Worm (Caenorhabditis elegans) whole organism, young adult: ENCODE results near the gene cpr-4.

ENCODE experiments used
- B0035.1 ChIP-seq: sonication (generic microtip); optimal IDR thresholded peaks from 2 replicates; lab custom pipeline; 2016; ENCODE audit warnings: missing genetic modification characterization, mild to moderate bottlenecking, missing compliant biosample characterization, missing genotype, missing genetic modification reagents
- B0336.3 ChIP-seq: fragments of 200-800 bp; sonication (Bioruptor generic); IDR thresholded peaks from 2 replicates; pipeline ENCODE4 v1.3.6; 2022; ENCODE audit warnings: missing genetic modification characterization, missing compliant biosample characterization
- F39B2.1 ChIP-seq: fragments of 200-800 bp; sonication (Bioruptor generic); IDR thresholded peaks from 2 replicates; pipeline ENCODE4 v1.3.6; 2022; ENCODE audit warnings: missing genetic modification reagents, missing genetic modification characterization, missing compliant biosample characterization
- F57C9.4 ChIP-seq: sonication (generic microtip); optimal IDR thresholded peaks from 2 replicates; lab custom pipeline; 2017; ENCODE audit warnings: mild to moderate bottlenecking, missing genetic modification characterization, missing compliant biosample characterization
- K12H6.12 ChIP-seq: fragments of 200-800 bp; sonication (Bioruptor generic); optimal IDR thresholded peaks from 2 replicates; lab custom pipeline; 2018; ENCODE audit warnings: mild to moderate bottlenecking, missing genetic modification characterization, missing compliant biosample characterization
- T26A5.8 ChIP-seq: sonication (generic microtip); optimal IDR thresholded peaks from 2 replicates; lab custom pipeline; 2016; ENCODE audit warnings: missing genetic modification characterization, missing compliant biosample characterization
- Y53G8AR.9 ChIP-seq: fragments of 200-800 bp; sonication (Bioruptor generic); conservative IDR thresholded peaks from 2 replicates; pipeline ENCODE4 v1.3.6; 2022; ENCODE audit warnings: missing genetic modification reagents, missing genetic modification characterization, missing compliant biosample characterization
- ZK185.1 ChIP-seq: sonication (generic microtip); optimal IDR thresholded peaks from 2 replicates; lab custom pipeline; 2016; ENCODE audit warnings: mild to moderate bottlenecking, missing genetic modification characterization, missing compliant biosample characterization; ENCODE audit not compliant: poor library complexity, severe bottlenecking
- ama-1 ChIP-seq, 3 experiments: fragments of 150-350 bp in 1 of 3; sonication (generic microtip) in 2 of 3; optimal IDR thresholded peaks; 2 replicates each; lab custom pipeline; 2014 to 2018; ENCODE audit warnings: missing biosample characterization in 2 of 3, missing genetic modification characterization in 2 of 3, missing genetic modification reagents in 2 of 3
- aptf-2 ChIP-seq: fragments of 200-800 bp; sonication (Bioruptor generic); conservative IDR thresholded peaks from 2 replicates; pipeline ENCODE4 v1.3.6; 2022; ENCODE audit warnings: missing genetic modification reagents, missing genetic modification characterization, missing compliant biosample characterization
- attf-5 ChIP-seq: fragments of 200-800 bp; sonication (Bioruptor generic); optimal IDR thresholded peaks from 2 replicates; lab custom pipeline; 2018; ENCODE audit warnings: mild to moderate bottlenecking, missing genetic modification characterization, missing compliant biosample characterization
- bed-1 ChIP-seq: fragments of 200-800 bp; sonication (Bioruptor generic); IDR thresholded peaks from 2 replicates; pipeline ENCODE4 v1.3.6; 2022; ENCODE audit warnings: missing genetic modification reagents, missing genetic modification characterization, missing compliant biosample characterization
- ccch-3 ChIP-seq: fragments of 200-800 bp; sonication (Bioruptor generic); optimal IDR thresholded peaks from 2 replicates; lab custom pipeline; 2018; ENCODE audit warnings: mild to moderate bottlenecking, missing genetic modification characterization, missing compliant biosample characterization
- cebp-1 ChIP-seq, 2 experiments: fragments of 200-800 bp in 1 of 2; sonication (Bioruptor generic) in 1 of 2; sonication (generic microtip) in 1 of 2; IDR thresholded peaks in 1 of 2; optimal IDR thresholded peaks in 1 of 2; 2 replicates each; pipeline versions ENCODE4 v1.3.6 to Lab custom; 2017 to 2022; ENCODE audit warnings: missing compliant biosample characterization in 2 of 2, missing genetic modification characterization in 2 of 2, mild to moderate bottlenecking in 1 of 2, missing genetic modification reagents in 1 of 2, moderate library complexity in 1 of 2
- ceh-27 ChIP-seq: fragments of 200-800 bp; sonication (Bioruptor generic); optimal IDR thresholded peaks from 2 replicates; lab custom pipeline; 2018; ENCODE audit warnings: mild to moderate bottlenecking, missing genetic modification characterization, moderate library complexity, missing compliant biosample characterization
- ceh-40 ChIP-seq: fragments of 200-800 bp; sonication (Bioruptor generic); IDR thresholded peaks from 2 replicates; pipeline ENCODE4 v1.3.6; 2022; ENCODE audit warnings: missing genetic modification characterization, missing compliant biosample characterization
- die-1 ChIP-seq: sonication (generic microtip); optimal IDR thresholded peaks from 2 replicates; lab custom pipeline; 2016; ENCODE audit warnings: missing genotype, mild to moderate bottlenecking, missing genetic modification characterization, missing compliant biosample characterization
- dox-1 ChIP-seq: fragments of 200-800 bp; sonication (Bioruptor generic); IDR thresholded peaks from 2 replicates; pipeline ENCODE4 v1.3.6; 2022; ENCODE audit warnings: missing genetic modification reagents, missing genetic modification characterization, missing compliant biosample characterization
- dpl-1 ChIP-seq: fragments of 150-350 bp; optimal IDR thresholded peaks from 2 replicates; lab custom pipeline; 2014; ENCODE audit warnings: missing biosample characterization, missing genetic modification reagents, missing genetic modification characterization
- ets-4 ChIP-seq: fragments of 200-800 bp; sonication (Bioruptor generic); optimal IDR thresholded peaks from 2 replicates; lab custom pipeline; 2018; ENCODE audit warnings: mild to moderate bottlenecking, missing genetic modification characterization, missing compliant biosample characterization
- gei-17 ChIP-seq: fragments of 200-800 bp; sonication (Bioruptor generic); optimal IDR thresholded peaks from 2 replicates; lab custom pipeline; 2018; ENCODE audit warnings: mild to moderate bottlenecking, missing genetic modification characterization, missing compliant biosample characterization
- hlh-26 ChIP-seq: fragments of 200-800 bp; sonication (Bioruptor generic); conservative IDR thresholded peaks from 2 replicates; pipeline ENCODE4 v1.3.6; 2022; ENCODE audit warnings: missing genetic modification reagents, missing genetic modification characterization, missing compliant biosample characterization
- hmg-20 ChIP-seq: fragments of 200-800 bp; sonication (Bioruptor generic); IDR thresholded peaks from 2 replicates; pipeline ENCODE4 v1.3.6; 2022; ENCODE audit warnings: missing genetic modification reagents, missing genetic modification characterization, missing compliant biosample characterization
- let-607 ChIP-seq, 2 experiments: fragments of 200-800 bp in 1 of 2; sonication (Bioruptor generic) in 1 of 2; sonication (generic microtip) in 1 of 2; optimal IDR thresholded peaks; 2 replicates each; lab custom pipeline; 2016 to 2018; ENCODE audit warnings: mild to moderate bottlenecking in 2 of 2, missing compliant biosample characterization in 2 of 2, missing genetic modification characterization in 2 of 2, moderate library complexity in 2 of 2, missing genotype in 1 of 2
- lin-35 ChIP-seq, 3 experiments: fragments of 150-350 bp in 2 of 3; sonication (generic microtip) in 1 of 3; optimal IDR thresholded peaks; 2 replicates each; lab custom pipeline; 2014 to 2018; ENCODE audit warnings: missing biosample characterization in 3 of 3, missing genetic modification characterization in 3 of 3, missing genetic modification reagents in 3 of 3
- lin-40 ChIP-seq: sonication (generic microtip); optimal IDR thresholded peaks from 2 replicates; lab custom pipeline; 2016; ENCODE audit warnings: missing genetic modification characterization, mild to moderate bottlenecking, missing compliant biosample characterization, missing genotype, missing genetic modification reagents
- lir-1 ChIP-seq: fragments of 200-800 bp; sonication (Bioruptor generic); conservative IDR thresholded peaks from 2 replicates; pipeline ENCODE4 v1.3.6; 2022; ENCODE audit warnings: missing genetic modification reagents, missing genetic modification characterization, missing compliant biosample characterization
- lsl-1 ChIP-seq: fragments of 200-800 bp; sonication (Bioruptor generic); optimal IDR thresholded peaks from 2 replicates; lab custom pipeline; 2018; ENCODE audit warnings: mild to moderate bottlenecking, missing genetic modification characterization, moderate library complexity, missing compliant biosample characterization
- lsy-27 ChIP-seq: sonication (generic microtip); optimal IDR thresholded peaks from 2 replicates; lab custom pipeline; 2017; ENCODE audit warnings: missing genetic modification characterization, mild to moderate bottlenecking, missing compliant biosample characterization, antibody characterized with exemption, missing genotype, borderline replicate concordance; ENCODE audit not compliant: insufficient read depth
- madf-10 ChIP-seq: sonication (generic microtip); optimal IDR thresholded peaks from 2 replicates; lab custom pipeline; 2016; ENCODE audit warnings: mild to moderate bottlenecking, missing genetic modification characterization, missing compliant biosample characterization
- madf-3 ChIP-seq: fragments of 200-800 bp; sonication (Bioruptor generic); IDR thresholded peaks from 2 replicates; pipeline ENCODE4 v1.3.6; 2022; ENCODE audit warnings: missing genetic modification reagents, missing genetic modification characterization, missing compliant biosample characterization
- madf-6 ChIP-seq: fragments of 200-800 bp; sonication (Bioruptor generic); IDR thresholded peaks from 2 replicates; pipeline ENCODE4 v1.3.6; 2022; ENCODE audit warnings: missing genetic modification reagents, missing genetic modification characterization, missing compliant biosample characterization
- mcd-1 ChIP-seq: fragments of 200-800 bp; sonication (Bioruptor generic); IDR thresholded peaks from 2 replicates; pipeline ENCODE4 v1.3.6; 2022; ENCODE audit warnings: missing genetic modification reagents, missing genetic modification characterization, missing compliant biosample characterization
- mel-28 ChIP-seq: sonication (generic microtip); optimal IDR thresholded peaks from 2 replicates; lab custom pipeline; 2016; ENCODE audit warnings: borderline replicate concordance, mild to moderate bottlenecking, missing genetic modification characterization, missing compliant biosample characterization
- mes-4 ChIP-seq: sonication (generic microtip); optimal IDR thresholded peaks from 2 replicates; lab custom pipeline; 2016; ENCODE audit warnings: missing genotype, missing genetic modification characterization, missing compliant biosample characterization
- nfya-2 ChIP-seq: fragments of 200-800 bp; sonication (Bioruptor generic); IDR thresholded peaks from 2 replicates; pipeline ENCODE4 v1.3.6; 2022; ENCODE audit warnings: missing genetic modification reagents, missing genetic modification characterization, missing compliant biosample characterization
- nhr-179 ChIP-seq: sonication (generic microtip); optimal IDR thresholded peaks from 2 replicates; lab custom pipeline; 2016; ENCODE audit warnings: mild to moderate bottlenecking, missing genetic modification characterization, missing compliant biosample characterization
- pbrm-1 ChIP-seq: fragments of 200-800 bp; sonication (Bioruptor generic); IDR thresholded peaks from 2 replicates; pipeline ENCODE4 v1.3.6; 2022; ENCODE audit warnings: missing genetic modification reagents, missing genetic modification characterization, missing compliant biosample characterization
- pha-4 ChIP-seq: fragments of 150-350 bp; sonication (generic microtip); optimal IDR thresholded peaks from 2 replicates; lab custom pipeline; 2014; ENCODE audit warnings: missing biosample characterization, missing genetic modification reagents, missing genetic modification characterization
- rec-8 ChIP-seq, 2 experiments: sonication (generic microtip); optimal IDR thresholded peaks; 2 replicates each; lab custom pipeline; 2016; ENCODE audit warnings: mild to moderate bottlenecking in 2 of 2, missing genetic modification characterization in 2 of 2, missing genetic modification reagents in 2 of 2, missing genotype in 2 of 2, missing biosample characterization in 1 of 2, missing compliant biosample characterization in 1 of 2, moderate library complexity in 1 of 2
- snpc-3.4 ChIP-seq: sonication (generic microtip); optimal IDR thresholded peaks from 2 replicates; lab custom pipeline; 2017; ENCODE audit warnings: missing genetic modification characterization, mild to moderate bottlenecking, missing compliant biosample characterization, antibody characterized with exemption, moderate library complexity, missing genotype, missing genetic modification reagents
- sptf-2 ChIP-seq: fragments of 200-800 bp; sonication (Bioruptor generic); optimal IDR thresholded peaks from 2 replicates; lab custom pipeline; 2018; ENCODE audit warnings: mild to moderate bottlenecking, missing genetic modification characterization, missing compliant biosample characterization
- tbp1 ChIP-seq: fragments of 200-800 bp; sonication (Bioruptor generic); optimal IDR thresholded peaks from 2 replicates; lab custom pipeline; 2018; ENCODE audit warnings: mild to moderate bottlenecking, missing genetic modification characterization, missing compliant biosample characterization
- ztf-18 ChIP-seq: sonication (generic microtip); optimal IDR thresholded peaks from 2 replicates; lab custom pipeline; 2016; ENCODE audit warnings: missing genotype, mild to moderate bottlenecking, missing genetic modification characterization, missing compliant biosample characterization
- ztf-22 ChIP-seq: fragments of 200-800 bp; sonication (Bioruptor generic); optimal IDR thresholded peaks from 2 replicates; lab custom pipeline; 2018; ENCODE audit warnings: mild to moderate bottlenecking, missing genetic modification characterization, moderate library complexity, missing compliant biosample characterization
- ztf-25 ChIP-seq: fragments of 200-800 bp; sonication (Bioruptor generic); IDR thresholded peaks from 2 replicates; pipeline ENCODE4 v1.3.6; 2022; ENCODE audit warnings: missing genetic modification reagents, missing genetic modification characterization, missing compliant biosample characterization
- ztf-6 ChIP-seq: fragments of 200-800 bp; sonication (Bioruptor generic); IDR thresholded peaks from 2 replicates; pipeline ENCODE4 v1.3.6; 2022; ENCODE audit warnings: missing genetic modification reagents, missing genetic modification characterization, missing compliant biosample characterization

cpr-4 gene

DNA sequence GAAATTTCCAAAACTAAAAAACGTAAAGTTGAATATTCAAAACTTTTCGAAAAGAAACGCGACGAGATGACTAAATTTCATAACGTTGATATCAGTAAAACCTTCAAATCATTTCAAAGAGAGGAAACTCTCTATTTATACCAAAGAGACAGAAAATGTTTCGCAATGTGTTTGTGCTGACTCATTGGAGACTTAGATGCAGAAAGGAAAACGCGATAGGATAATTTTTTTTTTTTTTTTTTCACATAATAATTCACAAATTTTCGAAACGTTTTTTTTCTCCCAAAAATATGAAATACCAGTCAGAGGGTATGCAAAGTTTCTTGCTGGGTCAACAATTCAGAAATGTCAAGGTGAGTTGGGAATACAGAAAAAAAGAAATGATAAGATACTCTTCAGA lies 8.3 kb upstream of the cpr-4 start (continued):
- TF ChIP-seq rec-8 (tag; optimal IDR thresholded peaks at IDR 0.05; lab: Kevin White, UChicago) (no peak), bed-1 (no peak), nfya-2 (GFP tag; lab: Robert Waterston, UW) (0 out of 2 replicates have a peak, but pooled peaks have one; percentile 36), K12H6.12 (tag; lab: Kevin White, UChicago) (no peak), snpc-3.4 (tag; lab: Kevin White, UChicago) (no peak), B0336.3 (GFP tag; lab: Robert Waterston, UW) (no peak), F39B2.1 (GFP tag; lab: Robert Waterston, UW) (0 out of 2 replicates have a peak, but pooled peaks have one; percentile 44), die-1 (no peak), aptf-2 (no peak), sptf-2 (GFP tag; lab: Kevin White, UChicago) (peak; percentile 10), dpl-1 (no peak), gei-17 (GFP tag; lab: Kevin White, UChicago) (no peak), attf-5 (GFP tag; lab: Kevin White, UChicago) (peak; percentile 51), ama-1 (optimal IDR thresholded peaks at IDR 0.05; lab: Kevin White, UChicago) (no peak), ama-1 (GFP tag; optimal IDR thresholded peaks at IDR 0.05; lab: Kevin White, UChicago) (no peak), T26A5.8 (no peak), mes-4 (tag; lab: Kevin White, UChicago) (no peak), madf-6 (GFP tag; lab: Robert Waterston, UW) (peak; percentile 29; the same call in 1 of the 2 replicates), dox-1 (GFP tag; lab: Robert Waterston, UW) (no peak), F57C9.4 (no peak), ets-4 (GFP tag; lab: Kevin White, UChicago) (no peak), madf-10 (no peak), cebp-1 (GFP tag; IDR thresholded peaks at IDR 0.05; lab: Robert Waterston, UW) (peak; percentile 83), cebp-1 (tag; optimal IDR thresholded peaks at IDR 0.05; lab: Kevin White, UChicago) (peak; percentile 96), mcd-1 (GFP tag; lab: Robert Waterston, UW) (no peak), lsy-27 (tag; lab: Kevin White, UChicago) (no peak), hmg-20 (GFP tag; lab: Robert Waterston, UW) (no peak), ztf-25 (GFP tag; lab: Robert Waterston, UW) (no peak), pha-4 (tag; lab: Kevin White, UChicago) (no peak), lir-1 (GFP tag; lab: Robert Waterston, UW) (no peak), ceh-40 (no peak), pbrm-1 (GFP tag; lab: Robert Waterston, UW) (no peak), ccch-3 (GFP tag; lab: Kevin White, UChicago) (no peak), madf-3 (GFP tag; lab: Robert Waterston, UW) (0 out of 2 replicates have a peak, but pooled peaks have one; percentile 45), hlh-26 (no peak), ztf-6 (GFP tag; lab: Robert Waterston, UW) (no peak), mel-28 (no peak), ztf-18 (no peak), ceh-27 (no peak), B0035.1 (tag; lab: Kevin White, UChicago) (no peak), lin-40 (tag; lab: Kevin White, UChicago) (no peak), Y53G8AR.9 (GFP tag; lab: Robert Waterston, UW) (no peak), ztf-22 (GFP tag; lab: Kevin White, UChicago) (no peak), nhr-179 (tag; lab: Kevin White, UChicago) (no peak), ZK185.1 (tag; lab: Kevin White, UChicago) (no peak), let-607 (tag; optimal IDR thresholded peaks at IDR 0.05; lab: Kevin White, UChicago) (no peak), tbp1 (GFP tag; lab: Kevin White, UChicago) (peak; percentile 25), lsl-1 (GFP tag; lab: Kevin White, UChicago) (no peak), lin-35 (GFP tag; optimal IDR thresholded peaks at IDR 0.05; lab: Kevin White, UChicago) (peak in 1 of 3 experiments; percentile 18)
